Worm (Caenorhabditis elegans) whole organism, L3 larva: Measurements from ENCODE around the gene rike-1.

Experiments used
- fos-1 ChIP-seq: fragments of 150-350 bp; optimal IDR thresholded peaks from 2 replicates; lab custom pipeline; 2014; ENCODE audit warnings: missing biosample characterization, missing genetic modification characterization
- lin-15B ChIP-seq: fragments of 150-350 bp; optimal IDR thresholded peaks from 2 replicates; lab custom pipeline; 2014; ENCODE audit warnings: missing biosample characterization, missing genetic modification characterization
- nhr-11 ChIP-seq: fragments of 150-350 bp; optimal IDR thresholded peaks from 2 replicates; lab custom pipeline; 2014; ENCODE audit warnings: missing biosample characterization, missing genetic modification characterization
- pqm-1 ChIP-seq: fragments of 150-350 bp; optimal IDR thresholded peaks from 2 replicates; lab custom pipeline; 2017; ENCODE audit warnings: missing biosample characterization, missing genetic modification characterization, inconsistent platforms
- ztf-11 ChIP-seq: fragments of 150-350 bp; optimal IDR thresholded peaks from 2 replicates; lab custom pipeline; 2014; ENCODE audit warnings: missing biosample characterization, missing genetic modification characterization
- ztf-4 ChIP-seq: fragments of 150-350 bp; optimal IDR thresholded peaks from 2 replicates; lab custom pipeline; 2014; ENCODE audit warnings: missing biosample characterization, missing genetic modification characterization

DNA sequence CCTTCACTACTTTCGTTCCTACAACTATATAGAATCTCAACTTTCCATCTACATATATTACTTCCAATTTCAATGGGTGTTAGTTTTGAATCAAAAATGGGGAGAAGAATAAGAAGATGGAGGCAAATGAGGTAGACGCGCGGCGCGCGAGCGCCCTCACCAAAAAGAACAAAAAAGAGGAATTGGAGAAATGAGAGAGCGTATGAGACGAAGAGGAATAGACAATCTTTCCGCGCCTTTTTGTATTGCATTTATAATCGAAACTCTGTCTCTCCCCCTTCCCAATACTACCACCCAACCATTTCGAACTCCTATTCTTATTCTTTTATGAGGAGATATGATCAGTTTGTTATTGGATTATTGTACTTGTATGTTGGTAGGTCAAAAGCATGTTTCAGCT is 45.1 kb downstream of the rike-1 start:
- TF ChIP-seq pqm-1 (tag; lab: Kevin White, UChicago) (no peak), fos-1 (tag; lab: Kevin White, UChicago) (no peak), ztf-11 (tag; lab: Kevin White, UChicago) (no peak), nhr-11 (no peak), lin-15B (tag; lab: Kevin White, UChicago) (no peak), ztf-4 (tag; lab: Kevin White, UChicago) (no peak)
